Fruit fly (Drosophila melanogaster) whole organism, wandering third instar larva: ENCODE results near the gene GCS1.

Source experiments
- CG32264 ChIP-seq: fragments of 200-800 bp; sonication (Bioruptor generic); optimal IDR thresholded peaks from 2 replicates; lab custom pipeline; 2016; ENCODE audit warnings: missing biosample characterization, missing genetic modification characterization
- CrebA ChIP-seq: fragments of 200-800 bp; sonication (Bioruptor generic); optimal IDR thresholded peaks from 2 replicates; lab custom pipeline; 2016; ENCODE audit warnings: missing biosample characterization, mild to moderate bottlenecking, missing genetic modification characterization, borderline replicate concordance
- Dfd ChIP-seq: fragments of >200 bp; optimal IDR thresholded peaks from 2 replicates; lab custom pipeline; 2017; ENCODE audit warnings: missing biosample characterization, missing genetic modification characterization
- Hr83 ChIP-seq: fragments of 200-300 bp; sonication (Bioruptor generic); optimal IDR thresholded peaks from 2 replicates; lab custom pipeline; 2016; ENCODE audit warnings: missing biosample characterization, mild to moderate bottlenecking, missing genetic modification characterization, moderate library complexity; ENCODE audit not compliant: poor library complexity, severe bottlenecking
- Myc ChIP-seq: fragments of >200 bp; optimal IDR thresholded peaks from 2 replicates; lab custom pipeline; 2017
- N ChIP-seq: fragments of >200 bp; optimal IDR thresholded peaks from 2 replicates; lab custom pipeline; 2018; ENCODE audit warnings: missing biosample characterization, missing external identifiers, missing genetic modification characterization
- Rel ChIP-seq, 2 experiments: fragments of 200-800 bp; sonication (Bioruptor generic) in 1 of 2; optimal IDR thresholded peaks; 2 replicates in 1 of 2; 3 replicates in 1 of 2; lab custom pipeline; 2016 to 2019; ENCODE audit warnings: mild to moderate bottlenecking in 2 of 2, missing biosample characterization in 2 of 2, missing genetic modification characterization in 2 of 2, moderate library complexity in 1 of 2
- br ChIP-seq: fragments of 200-800 bp; sonication (Bioruptor generic); optimal IDR thresholded peaks from 2 replicates; lab custom pipeline; 2016; ENCODE audit warnings: missing biosample characterization, missing genetic modification characterization
- dl ChIP-seq, 2 experiments: fragments of 175-275, 200-275 bp in 1 of 2; fragments of 200-275 bp in 1 of 2; sonication (Bioruptor generic); optimal IDR thresholded peaks; lab custom pipeline; 2018; ENCODE audit warnings: mild to moderate bottlenecking in 2 of 2, missing biosample characterization in 2 of 2, missing genetic modification characterization in 2 of 2, moderate library complexity in 2 of 2; ENCODE audit not compliant: partially characterized antibody in 2 of 2, insufficient read depth in 1 of 2
- dmrt93B ChIP-seq: fragments of 200-800 bp; sonication (Bioruptor generic); optimal IDR thresholded peaks from 2 replicates; lab custom pipeline; 2018; ENCODE audit warnings: missing biosample characterization, mild to moderate bottlenecking, missing genetic modification characterization
- jim ChIP-seq: fragments of 175-275, 200-325 bp; sonication (Bioruptor generic); optimal IDR thresholded peaks from 2 replicates; lab custom pipeline; 2016; ENCODE audit warnings: missing biosample characterization, mild to moderate bottlenecking, missing genetic modification characterization
- rgr ChIP-seq: fragments of 200-800 bp; sonication (Bioruptor generic); optimal IDR thresholded peaks from 3 replicates; lab custom pipeline; 2016; ENCODE audit warnings: missing biosample characterization, mild to moderate bottlenecking, missing genetic modification characterization
- sage ChIP-seq: fragments of 200-800 bp; sonication (Bioruptor generic); optimal IDR thresholded peaks from 2 replicates; lab custom pipeline; 2016; ENCODE audit warnings: missing biosample characterization, mild to moderate bottlenecking, missing genetic modification characterization

- TF ChIP-seq CG32264 (GFP tag; lab: Kevin White, UChicago) = no peak
- TF ChIP-seq dmrt93B (GFP tag; lab: Kevin White, UChicago) = no peak
- no peak for TF ChIP-seq sage (GFP tag; lab: Kevin White, UChicago)
- TF ChIP-seq jim (GFP tag; lab: Kevin White, UChicago) = no peak
- TF ChIP-seq N (GFP tag; lab: Kevin White, UChicago) = no peak
- no peak for TF ChIP-seq Rel (GFP tag; optimal IDR thresholded peaks at IDR 0.05; lab: Kevin White, UChicago)
- TF ChIP-seq Rel (tag; optimal IDR thresholded peaks at IDR 0.05; lab: Kevin White, UChicago) = no peak
- TF ChIP-seq rgr (GFP tag; lab: Kevin White, UChicago) = no peak
- no peak for TF ChIP-seq br (GFP tag; lab: Kevin White, UChicago)
- TF ChIP-seq dl (GFP tag; optimal IDR thresholded peaks at IDR 0.05; lab: Kevin White, UChicago; ENCODE audit: insufficient read depth in 1 of 2, partially characterized antibody in 2 of 2) = no peak
- TF ChIP-seq CrebA (GFP tag; lab: Kevin White, UChicago) = no peak
- TF ChIP-seq Dfd (GFP tag; lab: Kevin White, UChicago) = no peak
- no peak for TF ChIP-seq Hr83 (GFP tag; lab: Kevin White, UChicago)
- no peak for TF ChIP-seq Myc (lab: Kevin White, UChicago)
These were observed 31.9 kb upstream of the GCS1 start for dm6 chrX:11379747-11380146.
